Fruit fly (Drosophila melanogaster) S2 (cell line): ENCODE results near the gene Mpv17.

Experiments
- CG8478 ChIP-seq: fragments of >200 bp; optimal IDR thresholded peaks from 2 replicates; lab custom pipeline; 2018
- CTCF ChIP-seq, 2 experiments: fragments of >200 bp; optimal IDR thresholded peaks; 2 replicates each; lab custom pipeline; 2018

- no peak for TF ChIP-seq CG8478
- no peak for TF ChIP-seq CTCF (optimal IDR thresholded peaks at IDR 0.05; lab: Kevin White, UChicago)
These were observed 31.9 kb upstream of the Mpv17 start for dm6 chr4:1061095-1061432.
